Worm (Caenorhabditis elegans): Measurements from ENCODE around the gene aat-4.

Gene aat-4

ce11 chrIV:6284277-6284676 is 8.8 kb upstream of the aat-4 start, which contains the start of gene ops-1:
ops-1 (minus strand) TSS chrIV:6284377.
- no peak for TF ChIP-seq ceh-44 (GFP tag; IDR thresholded peaks at IDR 0.05)
- no peak for TF ChIP-seq ama-1 (optimal IDR thresholded peaks at IDR 0.05)
- no peak for TF ChIP-seq ceh-82 (tag; optimal IDR thresholded peaks at IDR 0.05)
- TF ChIP-seq spr-1 (tag; optimal IDR thresholded peaks at IDR 0.05): no peak
- no peak for TF ChIP-seq hif-1 (tag; optimal IDR thresholded peaks at IDR 0.05)
- no peak for TF ChIP-seq attf-4 (tag; optimal IDR thresholded peaks at IDR 0.05)
- no peak for TF ChIP-seq nhr-25 (tag; optimal IDR thresholded peaks at IDR 0.05; ENCODE audit: borderline replicate concordance, insufficient read depth)

DNA sequence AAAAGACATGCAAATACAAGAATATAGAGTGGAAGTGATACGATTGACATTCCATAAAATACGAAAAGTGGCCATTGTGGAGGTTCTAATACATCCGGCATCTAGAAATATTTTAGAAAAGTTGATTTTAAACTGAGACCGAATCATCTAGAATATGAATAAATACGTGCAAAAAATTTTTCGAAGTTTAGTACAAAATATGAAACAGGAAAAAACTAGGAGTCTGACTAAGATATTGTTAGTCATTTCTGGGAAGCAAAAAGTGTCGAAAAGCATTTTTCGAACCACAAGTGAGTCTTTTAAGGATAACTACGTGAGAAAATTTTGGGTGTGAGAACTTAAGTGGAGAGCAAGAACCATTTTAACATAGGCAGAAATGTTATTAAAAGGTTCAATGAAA is 6.6 kb upstream of the aat-4 start, which contains the start of gene srv-32:
Gene srv-32 (minus strand): TSS at position 101 of the 400 bp plus-strand sequence.
- TF ChIP-seq zfp-2 (tag; optimal IDR thresholded peaks at IDR 0.05): no peak
- TF ChIP-seq skn-1 (tag; optimal IDR thresholded peaks at IDR 0.05): no peak
- TF ChIP-seq nhr-237 (tag; optimal IDR thresholded peaks at IDR 0.05): no peak
- TF ChIP-seq nhr-41 (GFP tag; IDR thresholded peaks at IDR 0.05): no peak
- TF ChIP-seq mes-2 (tag; optimal IDR thresholded peaks at IDR 0.05; ENCODE audit: poor library complexity, severe bottlenecking): no peak
- TF ChIP-seq ztf-7 (tag; optimal IDR thresholded peaks at IDR 0.05): no peak
- TF ChIP-seq nhr-28 (tag; optimal IDR thresholded peaks at IDR 0.05): no peak
- TF ChIP-seq snpc-4 (tag; optimal IDR thresholded peaks at IDR 0.05): no peak
- TF ChIP-seq jun-1 (tag; optimal IDR thresholded peaks at IDR 0.05): no peak
- no peak for TF ChIP-seq pqm-1 (tag; optimal IDR thresholded peaks at IDR 0.05)
- TF ChIP-seq F26F4.8 (GFP tag; conservative IDR thresholded peaks at IDR 0.05): no peak

ce11 chrIV:6279392-6279791 is 3.9 kb upstream of the aat-4 start, which contains the start of gene sams-5:
sams-5 (minus strand) TSS chrIV:6279522.
- TF ChIP-seq vab-7 (GFP tag; IDR thresholded peaks at IDR 0.05) (no peak), snpc-4 (tag; optimal IDR thresholded peaks at IDR 0.05) (no peak), Y48G9A.11 (GFP tag; IDR thresholded peaks at IDR 0.05) (no peak), tra-1 (GFP tag; IDR thresholded peaks at IDR 0.05) (no peak), zip-11 (GFP tag; IDR thresholded peaks at IDR 0.05) (no peak), php-3 (GFP tag; IDR thresholded peaks at IDR 0.05) (no peak), mdt-29 (GFP tag; IDR thresholded peaks at IDR 0.05) (no peak), unc-62 (GFP tag; optimal IDR thresholded peaks at IDR 0.05 in 1 of 2) (no peak), unc-62 (tag; optimal IDR thresholded peaks at IDR 0.05) (no peak), zfp-2 (tag; optimal IDR thresholded peaks at IDR 0.05) (no peak), spr-3 (GFP tag; optimal IDR thresholded peaks at IDR 0.05) (no peak), nhr-41 (GFP tag; IDR thresholded peaks at IDR 0.05) (no peak), F49E8.2 (tag; optimal IDR thresholded peaks at IDR 0.05; ENCODE audit: borderline replicate concordance) (no peak)

DNA sequence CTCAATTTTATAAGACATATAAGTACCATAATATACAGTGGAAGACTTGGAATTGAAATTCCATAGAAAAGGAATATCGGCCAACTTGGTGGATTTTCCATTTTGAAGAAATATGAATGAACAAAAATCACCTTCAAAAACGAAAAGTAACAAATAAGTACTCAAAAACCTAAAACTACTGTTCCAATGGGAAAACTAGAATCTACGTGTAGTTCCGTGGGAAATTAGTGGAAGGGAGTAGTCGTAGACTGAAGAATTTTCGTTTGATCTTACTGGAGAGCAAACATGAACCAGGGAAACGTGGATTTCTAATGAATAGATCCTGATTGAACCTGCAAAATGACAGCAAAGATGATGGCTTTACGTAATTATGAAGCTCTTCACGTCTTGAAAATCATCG is 3.6 kb downstream of the aat-4 start, which contains the start of gene srv-31:
Gene srv-31 (minus strand): TSS at position 101 of the 400 bp plus-strand sequence.
- TF ChIP-seq F26F4.8 (GFP tag; conservative IDR thresholded peaks at IDR 0.05): no peak

ce11 chrIV:6269346-6269745 is 6.2 kb downstream of the aat-4 start, which contains the start of gene srv-30:
srv-30 (minus strand) TSS chrIV:6269446.
- TF ChIP-seq mdl-1 (tag; optimal IDR thresholded peaks at IDR 0.05) (no peak), unc-62 (GFP tag; optimal IDR thresholded peaks at IDR 0.05 in 1 of 2) (peak in 1 of 2 experiments; percentile 42), unc-62 (tag; optimal IDR thresholded peaks at IDR 0.05) (no peak)

DNA sequence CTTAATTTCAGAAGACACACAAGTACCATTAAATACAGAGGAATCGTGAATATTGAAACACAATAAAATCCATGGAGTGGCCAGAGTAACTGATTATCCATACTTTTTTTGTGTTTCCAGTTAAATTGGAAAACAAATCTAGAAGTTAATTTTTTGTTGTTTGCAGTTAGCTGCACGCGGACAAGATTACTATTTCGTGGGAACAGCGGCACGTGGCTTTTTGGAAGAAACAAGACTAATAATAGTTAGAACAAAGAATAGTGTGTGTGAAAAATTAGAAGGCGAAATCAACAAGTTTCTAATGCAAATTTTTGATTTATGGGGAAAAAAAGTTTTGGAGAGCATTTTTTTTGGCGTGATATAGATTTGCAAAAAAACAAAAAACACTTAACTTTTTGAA is 9.0 kb downstream of the aat-4 start, which contains the start of gene srv-29:
Gene srv-29 (minus strand): TSS at position 101 of the 400 bp plus-strand sequence.
- no peak for TF ChIP-seq D1046.2 (GFP tag; IDR thresholded peaks at IDR 0.05)
- no peak for TF ChIP-seq mxl-3 (GFP tag; optimal IDR thresholded peaks at IDR 0.05)
- TF ChIP-seq F44E2.7 (GFP tag; IDR thresholded peaks at IDR 0.05): no peak
- no peak for TF ChIP-seq Y105C5A.15 (GFP tag; IDR thresholded peaks at IDR 0.05)
- no peak for TF ChIP-seq R02D3.7 (tag; optimal IDR thresholded peaks at IDR 0.05)
- TF ChIP-seq aly-2 (tag; optimal IDR thresholded peaks at IDR 0.05): no peak
- TF ChIP-seq ces-1 (GFP tag; optimal IDR thresholded peaks at IDR 0.05): no peak
- no peak for TF ChIP-seq nhr-25 (tag; optimal IDR thresholded peaks at IDR 0.05; ENCODE audit: borderline replicate concordance, insufficient read depth)
- no peak for TF ChIP-seq lin-39 (tag; optimal IDR thresholded peaks at IDR 0.05)
- no peak for TF ChIP-seq aha-1 (tag)
- no peak for TF ChIP-seq ama-1 (optimal IDR thresholded peaks at IDR 0.05)
- TF ChIP-seq nhr-6 (tag; optimal IDR thresholded peaks at IDR 0.05): no peak
- no peak for TF ChIP-seq attf-4 (tag; optimal IDR thresholded peaks at IDR 0.05)
- TF ChIP-seq lsy-2 (tag; optimal IDR thresholded peaks at IDR 0.05): no peak
- TF ChIP-seq egl-43 (GFP tag; IDR thresholded peaks at IDR 0.05): no peak
- no peak for TF ChIP-seq jun-1 (tag; optimal IDR thresholded peaks at IDR 0.05)
- no peak for TF ChIP-seq nhr-76 (tag; optimal IDR thresholded peaks at IDR 0.05)

Data from whole organism, L4 larva.